Worm (Caenorhabditis elegans): ENCODE results near the gene C47G2.4.

C47G2.4 gene

ce11 chrII:11293433-11293832 is at the start of gene C47G2.4:
C47G2.4 (minus strand) TSS chrII:11293606.
- TF ChIP-seq lin-14 (GFP tag; optimal IDR thresholded peaks at IDR 0.05) (peak; percentile 83), unc-30 (tag; optimal IDR thresholded peaks at IDR 0.05) (no peak), mab-9 (GFP tag; IDR thresholded peaks at IDR 0.05) (no peak), unc-98 (GFP tag; IDR thresholded peaks at IDR 0.05) (peak; percentile 18; the same call in 1 of the 2 replicates), fkh-4 (tag; optimal IDR thresholded peaks at IDR 0.05; ENCODE audit: borderline replicate concordance) (no peak), ceh-8 (GFP tag; optimal IDR thresholded peaks at IDR 0.05) (no peak), hpl-2 (GFP tag; optimal IDR thresholded peaks at IDR 0.05) (no peak), ztf-4 (tag; optimal IDR thresholded peaks at IDR 0.05) (no peak), nhr-237 (tag; optimal IDR thresholded peaks at IDR 0.05) (no peak), F16B12.6 (tag; optimal IDR thresholded peaks at IDR 0.05) (peak; percentile 65), xbp-1 (tag; optimal IDR thresholded peaks at IDR 0.05) (peak; percentile 64), nhr-77 (tag; optimal IDR thresholded peaks at IDR 0.05) (no peak), nhr-71 (tag; optimal IDR thresholded peaks at IDR 0.05) (peak; percentile 81), ama-1 (optimal IDR thresholded peaks at IDR 0.05) (no peak), C04F5.9 (tag; optimal IDR thresholded peaks at IDR 0.05) (peak; percentile 32), alr-1 (tag; optimal IDR thresholded peaks at IDR 0.05; ENCODE audit: borderline replicate concordance) (no peak), fkh-10 (GFP tag; optimal IDR thresholded peaks at IDR 0.05) (no peak), C34B4.2 (tag; optimal IDR thresholded peaks at IDR 0.05) (no peak), egl-27 (tag; optimal IDR thresholded peaks at IDR 0.05) (no peak), swsn-7 (tag; optimal IDR thresholded peaks at IDR 0.05) (peak; percentile 64), irx-1 (tag; optimal IDR thresholded peaks at IDR 0.05) (no peak), efl-1 (optimal IDR thresholded peaks at IDR 0.05) (peak; percentile 79), efl-1 (GFP tag; optimal IDR thresholded peaks at IDR 0.05 in 1 of 2) (peak; percentile 76 to 97), nhr-84 (tag; optimal IDR thresholded peaks at IDR 0.05) (no peak), unc-130 (tag; optimal IDR thresholded peaks at IDR 0.05) (peak; percentile 20), nhr-47 (tag; optimal IDR thresholded peaks at IDR 0.05) (peak; percentile 78), pqm-1 (tag; optimal IDR thresholded peaks at IDR 0.05) (no peak), dsc-1 (tag; optimal IDR thresholded peaks at IDR 0.05) (peak; percentile 43), egl-13 (tag; optimal IDR thresholded peaks at IDR 0.05) (peak; percentile 11), blmp-1 (tag; optimal IDR thresholded peaks at IDR 0.05) (peak; percentile 69), lin-13 (GFP tag; optimal IDR thresholded peaks at IDR 0.05) (no peak), vab-15 (tag; optimal IDR thresholded peaks at IDR 0.05) (no peak), rnt-1 (tag; optimal IDR thresholded peaks at IDR 0.05) (peak; percentile 83), sox-4 (tag; optimal IDR thresholded peaks at IDR 0.05) (no peak), nhr-76 (tag; optimal IDR thresholded peaks at IDR 0.05) (no peak), ceh-82 (tag; optimal IDR thresholded peaks at IDR 0.05) (peak; percentile 69 to 83 (median 71)), Y116A8C.19 (tag; optimal IDR thresholded peaks at IDR 0.05; ENCODE audit: borderline replicate concordance) (no peak), lsy-2 (tag; optimal IDR thresholded peaks at IDR 0.05) (peak; percentile 77 to 78), grh-1 (GFP tag; IDR thresholded peaks at IDR 0.05) (no peak), elt-3 (tag; optimal IDR thresholded peaks at IDR 0.05) (peak in 1 of 6 experiments; percentile 20), ets-5 (GFP tag; IDR thresholded peaks at IDR 0.05) (no peak), mdl-1 (tag; optimal IDR thresholded peaks at IDR 0.05) (peak in 1 of 2 experiments; percentile 40), aly-2 (tag; optimal IDR thresholded peaks at IDR 0.05) (no peak), elt-2 (tag; optimal IDR thresholded peaks at IDR 0.05) (no peak), skn-1 (tag; optimal IDR thresholded peaks at IDR 0.05) (peak; percentile 50), nhr-20 (tag; optimal IDR thresholded peaks at IDR 0.05) (peak; percentile 74), aha-1 (tag; optimal IDR thresholded peaks at IDR 0.05) (no peak), nhr-90 (tag; optimal IDR thresholded peaks at IDR 0.05; ENCODE audit: poor library complexity) (peak; percentile 64), fkh-8 (tag; optimal IDR thresholded peaks at IDR 0.05) (peak; percentile 49), tlp-1 (tag; optimal IDR thresholded peaks at IDR 0.05) (no peak), nhr-28 (tag; optimal IDR thresholded peaks at IDR 0.05) (no peak), isw-1 (GFP tag; IDR thresholded peaks at IDR 0.05) (peak; percentile 55), nhr-85 (tag) (peak; percentile 76), unc-62 (GFP tag; optimal IDR thresholded peaks at IDR 0.05) (no peak)
